Worm (Caenorhabditis elegans) whole organism, mixed stage, embryonic: Measurements from ENCODE around the gene fbxa-89.

Experiments used
- nhr-12 ChIP-seq: fragments of 150-350 bp; optimal IDR thresholded peaks from 2 replicates; lab custom pipeline; 2014; ENCODE audit warnings: missing biosample characterization, missing genetic modification characterization
- nhr-237 ChIP-seq: fragments of 150-350 bp; optimal IDR thresholded peaks from 2 replicates; lab custom pipeline; 2014; ENCODE audit warnings: missing biosample characterization, missing genetic modification characterization
- sptf-1 ChIP-seq: sonication (generic microtip); optimal IDR thresholded peaks from 2 replicates; lab custom pipeline; 2017; ENCODE audit warnings: mild to moderate bottlenecking, missing genetic modification characterization, moderate library complexity, missing compliant biosample characterization

ce11 chrIII:12215596-12215995, 20.4 kb upstream of the fbxa-89 start, which contains the start of gene Y75B8A.13:
- TF ChIP-seq sptf-1 (tag; lab: Kevin White, UChicago) (no peak), nhr-12 (tag; lab: Kevin White, UChicago) (no peak), nhr-237 (tag; lab: Kevin White, UChicago) (no peak)
